Worm (Caenorhabditis elegans) whole organism, L1 larva: Measurements from ENCODE around the gene lgc-42.

Source experiments
- C04F5.9 ChIP-seq: sonication (generic microtip); optimal IDR thresholded peaks from 2 replicates; lab custom pipeline; 2016; ENCODE audit warnings: missing genetic modification characterization, missing compliant biosample characterization
- C16A3.4 ChIP-seq: fragments of 150-350 bp; optimal IDR thresholded peaks from 2 replicates; lab custom pipeline; 2014; ENCODE audit warnings: missing biosample characterization, missing genetic modification characterization
- Y116A8C.19 ChIP-seq: sonication (generic microtip); optimal IDR thresholded peaks from 2 replicates; lab custom pipeline; 2016; ENCODE audit warnings: missing compliant biosample characterization, missing genetic modification characterization, borderline replicate concordance
- ceh-63 ChIP-seq: fragments of 200-800 bp; sonication (Bioruptor generic); optimal IDR thresholded peaks from 2 replicates; lab custom pipeline; 2018; ENCODE audit warnings: mild to moderate bottlenecking, missing genetic modification characterization, missing compliant biosample characterization
- ceh-90 ChIP-seq: sonication (generic microtip); optimal IDR thresholded peaks from 2 replicates; lab custom pipeline; 2016; ENCODE audit warnings: missing genetic modification characterization, missing compliant biosample characterization
- dpl-1 ChIP-seq, 3 experiments: fragments of 150-350 bp in 2 of 3; sonication (generic microtip) in 1 of 3; optimal IDR thresholded peaks; 2 replicates each; lab custom pipeline; 2014 to 2017; ENCODE audit warnings: missing biosample characterization in 3 of 3, missing genetic modification characterization in 3 of 3, missing genetic modification reagents in 3 of 3
- efl-1 ChIP-seq, 4 experiments: fragments of 150-350 bp; optimal IDR thresholded peaks in 3 of 4; peaks in 1 of 4; 1 replicate in 1 of 4; 2 replicates in 3 of 4; lab custom pipeline; 2014; ENCODE audit warnings: missing biosample characterization in 2 of 4, missing genetic modification characterization in 2 of 4, missing genetic modification reagents in 2 of 4
- egl-13 ChIP-seq: sonication (generic microtip); optimal IDR thresholded peaks from 2 replicates; lab custom pipeline; 2016; ENCODE audit warnings: missing genotype, missing genetic modification reagents, missing genetic modification characterization, missing compliant biosample characterization
- egl-27 ChIP-seq, 2 experiments: fragments of 150-350 bp in 1 of 2; sonication (generic microtip); optimal IDR thresholded peaks; 3 replicates each; lab custom pipeline; 2017 to 2018; ENCODE audit warnings: missing biosample characterization in 2 of 2, missing genetic modification characterization in 2 of 2, missing genetic modification reagents in 2 of 2
- hpl-2 ChIP-seq: fragments of 150-350 bp; optimal IDR thresholded peaks from 2 replicates; lab custom pipeline; 2014; ENCODE audit warnings: missing biosample characterization, missing genetic modification reagents, missing genetic modification characterization
- lin-13 ChIP-seq: fragments of 150-350 bp; optimal IDR thresholded peaks from 2 replicates; lab custom pipeline; 2014; ENCODE audit warnings: missing biosample characterization, missing genetic modification reagents, missing genetic modification characterization
- lin-14 ChIP-seq: fragments of 200-800 bp; sonication (Bioruptor generic); optimal IDR thresholded peaks from 2 replicates; lab custom pipeline; 2018; ENCODE audit warnings: mild to moderate bottlenecking, missing genetic modification characterization, moderate library complexity, missing compliant biosample characterization
- lin-35 ChIP-seq, 2 experiments: fragments of 150-350 bp; optimal IDR thresholded peaks; 2 replicates each; lab custom pipeline; 2014; ENCODE audit warnings: missing biosample characterization in 2 of 2, missing genetic modification characterization in 2 of 2, missing genetic modification reagents in 2 of 2
- lir-3 ChIP-seq: sonication (generic microtip); optimal IDR thresholded peaks from 2 replicates; lab custom pipeline; 2016; ENCODE audit warnings: mild to moderate bottlenecking, missing genetic modification characterization, moderate library complexity, missing compliant biosample characterization; ENCODE audit not compliant: poor library complexity
- lsy-2 ChIP-seq, 2 experiments: fragments of 150-350 bp; optimal IDR thresholded peaks; 2 replicates each; lab custom pipeline; 2014; ENCODE audit warnings: missing biosample characterization in 2 of 2, missing genetic modification characterization in 2 of 2
- mdl-1 ChIP-seq, 2 experiments: fragments of 150-350 bp; optimal IDR thresholded peaks; 2 replicates each; lab custom pipeline; 2014 to 2017; ENCODE audit warnings: missing biosample characterization in 2 of 2, missing genetic modification characterization in 2 of 2, inconsistent platforms in 1 of 2
- mef-2 ChIP-seq: fragments of 150-350 bp; optimal IDR thresholded peaks from 2 replicates; lab custom pipeline; 2014; ENCODE audit warnings: missing biosample characterization, missing genetic modification characterization
- mep-1 ChIP-seq: fragments of 150-350 bp; optimal IDR thresholded peaks from 2 replicates; lab custom pipeline; 2014; ENCODE audit warnings: missing biosample characterization, missing genetic modification characterization
- nhr-19 ChIP-seq: fragments of 200-800 bp; sonication (Bioruptor generic); conservative IDR thresholded peaks from 2 replicates; pipeline ENCODE4 v1.3.6; 2022; ENCODE audit warnings: missing genetic modification characterization, missing compliant biosample characterization
- nhr-237 ChIP-seq: fragments of 150-350 bp; optimal IDR thresholded peaks from 2 replicates; lab custom pipeline; 2014; ENCODE audit warnings: missing biosample characterization, missing genetic modification characterization
- nhr-47 ChIP-seq: sonication (generic microtip); optimal IDR thresholded peaks from 2 replicates; lab custom pipeline; 2016; ENCODE audit warnings: mild to moderate bottlenecking, missing genetic modification characterization, moderate library complexity, missing compliant biosample characterization
- nhr-84 ChIP-seq: sonication (generic microtip); optimal IDR thresholded peaks from 2 replicates; lab custom pipeline; 2017; ENCODE audit warnings: missing biosample characterization, missing genetic modification characterization
- pag-3 ChIP-seq: sonication (generic microtip); optimal IDR thresholded peaks from 2 replicates; lab custom pipeline; 2017; ENCODE audit warnings: missing genetic modification characterization, mild to moderate bottlenecking, missing compliant biosample characterization, antibody characterized with exemption, borderline replicate concordance; ENCODE audit not compliant: insufficient read depth
- pax-3 ChIP-seq: fragments of 200-800 bp; sonication (Bioruptor generic); optimal IDR thresholded peaks from 2 replicates; lab custom pipeline; 2018; ENCODE audit warnings: mild to moderate bottlenecking, missing genetic modification characterization, moderate library complexity, missing compliant biosample characterization
- pqm-1 ChIP-seq: sonication (generic microtip); optimal IDR thresholded peaks from 3 replicates; lab custom pipeline; 2017; ENCODE audit warnings: missing biosample characterization, missing genetic modification characterization
- rnt-1 ChIP-seq: sonication (generic microtip); optimal IDR thresholded peaks from 2 replicates; lab custom pipeline; 2016; ENCODE audit warnings: mild to moderate bottlenecking, missing genetic modification characterization, moderate library complexity, missing compliant biosample characterization
- skn-1 ChIP-seq: fragments of 150-350 bp; optimal IDR thresholded peaks from 2 replicates; lab custom pipeline; 2014; ENCODE audit warnings: missing biosample characterization, missing genetic modification characterization
- snu-23 ChIP-seq: sonication (generic microtip); optimal IDR thresholded peaks from 2 replicates; lab custom pipeline; 2016; ENCODE audit warnings: missing genetic modification characterization, missing compliant biosample characterization
- sup-37 ChIP-seq: fragments of 200-800 bp; sonication (Bioruptor generic); optimal IDR thresholded peaks from 2 replicates; lab custom pipeline; 2018; ENCODE audit warnings: mild to moderate bottlenecking, missing genetic modification characterization, missing compliant biosample characterization
- tbx-2 ChIP-seq: sonication (generic microtip); optimal IDR thresholded peaks from 2 replicates; lab custom pipeline; 2016; ENCODE audit warnings: missing genetic modification characterization, missing compliant biosample characterization
- tlp-1 ChIP-seq: fragments of 150-350 bp; optimal IDR thresholded peaks from 2 replicates; lab custom pipeline; 2014; ENCODE audit warnings: missing biosample characterization, missing genetic modification characterization
- unc-62 ChIP-seq: fragments of 150-350 bp; optimal IDR thresholded peaks from 2 replicates; lab custom pipeline; 2014; ENCODE audit warnings: missing biosample characterization, missing genetic modification reagents, missing genetic modification characterization
- vab-15 ChIP-seq: sonication (generic microtip); optimal IDR thresholded peaks from 2 replicates; lab custom pipeline; 2017; ENCODE audit warnings: missing genotype, mild to moderate bottlenecking, missing genetic modification characterization, missing compliant biosample characterization
- xbp-1 ChIP-seq: sonication (generic microtip); optimal IDR thresholded peaks from 2 replicates; lab custom pipeline; 2016; ENCODE audit warnings: missing genetic modification characterization, missing compliant biosample characterization
- zag-1 ChIP-seq: fragments of 150-350 bp; optimal IDR thresholded peaks from 2 replicates; lab custom pipeline; 2014; ENCODE audit warnings: missing biosample characterization, missing genetic modification characterization
- zip-4 ChIP-seq: fragments of 200-800 bp; sonication (Bioruptor generic); optimal IDR thresholded peaks from 2 replicates; lab custom pipeline; 2018; ENCODE audit warnings: mild to moderate bottlenecking, missing genetic modification characterization, moderate library complexity, missing compliant biosample characterization
- ztf-11 ChIP-seq, 2 experiments: sonication (generic microtip); optimal IDR thresholded peaks; 2 replicates each; lab custom pipeline; 2016 to 2017; ENCODE audit warnings: missing genetic modification characterization in 2 of 2, missing biosample characterization in 1 of 2, missing compliant biosample characterization in 1 of 2
- ztf-4 ChIP-seq: fragments of 150-350 bp; optimal IDR thresholded peaks from 2 replicates; lab custom pipeline; 2014; ENCODE audit warnings: missing biosample characterization, missing genetic modification characterization

lgc-42 gene

ce11 chrIII:2015494-2015893 is 17.8 kb downstream of the lgc-42 start:
- TF ChIP-seq mef-2 (tag; lab: Kevin White, UChicago) (no peak), ceh-63 (GFP tag; lab: Kevin White, UChicago) (no peak), ztf-4 (tag; lab: Kevin White, UChicago) (no peak), egl-27 (tag; optimal IDR thresholded peaks at IDR 0.05; lab: Kevin White, UChicago) (no peak), vab-15 (tag; lab: Kevin White, UChicago) (no peak), tlp-1 (tag; lab: Kevin White, UChicago) (no peak), ztf-11 (tag; optimal IDR thresholded peaks at IDR 0.05; lab: Kevin White, UChicago) (no peak), Y116A8C.19 (tag; lab: Kevin White, UChicago) (no peak), ceh-90 (no peak), zip-4 (GFP tag; lab: Kevin White, UChicago) (no peak), zag-1 (tag; lab: Kevin White, UChicago) (no peak), dpl-1 (GFP tag; optimal IDR thresholded peaks at IDR 0.05; lab: Kevin White, UChicago) (no peak)
- TF ChIP-seq, all 84 proteins: peak for 0

- no peak for TF ChIP-seq mep-1 (tag; lab: Kevin White, UChicago)
- TF ChIP-seq pqm-1 (tag; lab: Kevin White, UChicago): no peak
- TF ChIP-seq mdl-1 (tag; optimal IDR thresholded peaks at IDR 0.05; lab: Kevin White, UChicago): no peak
- TF ChIP-seq lin-13 (GFP tag; lab: Kevin White, UChicago): no peak
- no peak for TF ChIP-seq lsy-2 (tag; optimal IDR thresholded peaks at IDR 0.05; lab: Kevin White, UChicago)
- no peak for TF ChIP-seq nhr-47 (tag; lab: Kevin White, UChicago)
- no peak for TF ChIP-seq C04F5.9 (tag; lab: Kevin White, UChicago)
- TF ChIP-seq unc-62 (GFP tag; lab: Kevin White, UChicago): no peak
- no peak for TF ChIP-seq skn-1 (tag; lab: Kevin White, UChicago)
- no peak for TF ChIP-seq sup-37 (GFP tag; lab: Kevin White, UChicago)
- no peak for TF ChIP-seq pax-3 (tag; lab: Kevin White, UChicago)
- TF ChIP-seq nhr-237 (tag; lab: Kevin White, UChicago): no peak
- no peak for TF ChIP-seq lin-14 (GFP tag; lab: Kevin White, UChicago)
- no peak for TF ChIP-seq tbx-2 (tag; lab: Kevin White, UChicago)
Observed at ce11 chrIII:2021495-2021894, 23.8 kb downstream of the lgc-42 start, which contains the start of gene ckr-2. Gene ckr-2, minus strand, starts transcription at chrIII:2021595.

- peak; percentile 26 for TF ChIP-seq lin-14 (GFP tag; lab: Kevin White, UChicago)
- no peak for TF ChIP-seq Y116A8C.19 (tag; lab: Kevin White, UChicago)
- peak in 1 of 2 experiments; percentile 9 for TF ChIP-seq lsy-2 (tag; optimal IDR thresholded peaks at IDR 0.05; lab: Kevin White, UChicago)
Observed at ce11 chrIII:2027517-2027916, 29.8 kb downstream of the lgc-42 start.

ce11 chrIII:2030776-2031565 is 33.3 kb downstream of the lgc-42 start:
- no peak for TF ChIP-seq dpl-1 (GFP tag; optimal IDR thresholded peaks at IDR 0.05; lab: Kevin White, UChicago)

DNA sequence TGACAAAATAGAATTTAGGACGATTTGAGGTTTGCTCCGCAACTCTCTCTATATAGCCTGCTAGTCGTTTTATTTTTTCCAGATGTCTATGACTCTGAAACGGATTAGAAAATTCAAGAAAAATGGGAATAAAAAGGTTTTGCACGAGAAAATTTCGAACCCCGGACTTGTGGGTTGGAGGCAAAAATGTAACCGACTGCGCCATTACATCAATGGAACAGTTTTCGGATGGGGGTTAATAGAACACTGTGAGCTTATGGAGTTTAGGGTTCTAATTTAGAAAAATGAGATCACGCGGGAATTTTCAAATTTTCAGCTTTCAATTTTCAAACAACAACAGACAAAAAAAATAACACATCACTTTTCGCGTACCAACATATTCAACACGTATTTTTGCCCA is 34.1 kb downstream of the lgc-42 start:
- no peak for TF ChIP-seq egl-13 (tag; lab: Kevin White, UChicago)
- TF ChIP-seq sup-37 (GFP tag; lab: Kevin White, UChicago): no peak
- TF ChIP-seq, all 84 proteins: peak for 0

- TF ChIP-seq pag-3: no peak
- TF ChIP-seq nhr-19 (GFP tag; lab: Robert Waterston, UW): peak; percentile 64
- TF ChIP-seq dpl-1 (GFP tag; optimal IDR thresholded peaks at IDR 0.05; lab: Kevin White, UChicago): peak in 2 of 3 experiments; percentile 43 to 53
- TF ChIP-seq C16A3.4: peak; percentile 23
- peak; percentile 30 to 57 for TF ChIP-seq lin-35 (GFP tag; optimal IDR thresholded peaks at IDR 0.05; lab: Kevin White, UChicago)
- no peak for TF ChIP-seq nhr-84 (tag; lab: Kevin White, UChicago)
- peak; percentile 2 to 39 for TF ChIP-seq efl-1 (optimal IDR thresholded peaks at IDR 0.05; lab: Kevin White, UChicago)
- TF ChIP-seq efl-1 (GFP tag; optimal IDR thresholded peaks at IDR 0.05 in 1 of 2; lab: Kevin White, UChicago): peak; percentile 8 to 95
- TF ChIP-seq rnt-1 (tag; lab: Kevin White, UChicago): peak; percentile 83
- TF ChIP-seq hpl-2 (GFP tag; lab: Kevin White, UChicago): no peak
- TF ChIP-seq lir-3: no peak
- TF ChIP-seq xbp-1 (tag; lab: Kevin White, UChicago): peak; percentile 25
- peak; percentile 54 for TF ChIP-seq snu-23
Observed at ce11 chrIII:2032327-2033093, 34.8 kb downstream of the lgc-42 start.
